Worm (Caenorhabditis elegans): ENCODE data around the gene C18E9.8.

- TF ChIP-seq aly-2 (tag; optimal IDR thresholded peaks at IDR 0.05) (no peak), skn-1 (tag; optimal IDR thresholded peaks at IDR 0.05) (no peak), ama-1 (optimal IDR thresholded peaks at IDR 0.05) (no peak), pag-3 (tag; optimal IDR thresholded peaks at IDR 0.05; ENCODE audit: borderline replicate concordance, insufficient read depth) (no peak), tbx-2 (tag; optimal IDR thresholded peaks at IDR 0.05) (no peak), unc-62 (GFP tag; optimal IDR thresholded peaks at IDR 0.05) (no peak)
Measured at ce11 chrII:8996064-8996463, 8.2 kb upstream of the C18E9.8 start, which contains the start of gene ndub-2.

All from whole organism, L1 larva.